Fruit fly (Drosophila melanogaster): ENCODE data around the gene Dhc36C.

The Dhc36C gene

dm6 chr2L:17480943-17481580 lies 20.1 kb upstream of the Dhc36C start, which contains the start of the genes fws and Lamtor3 (continued):
- TF ChIP-seq CG6854 (GFP tag; optimal IDR thresholded peaks at IDR 0.05), result peak; percentile 96
- peak; percentile 99 for TF ChIP-seq CG6276 (GFP tag; optimal IDR thresholded peaks at IDR 0.05)
- peak; percentile 99 for TF ChIP-seq CG11294 (GFP tag; IDR thresholded peaks at IDR 0.05)
- peak; percentile 94 for TF ChIP-seq CG9139 (GFP tag; optimal IDR thresholded peaks at IDR 0.05)
- peak; percentile 99 for TF ChIP-seq achi (GFP tag; optimal IDR thresholded peaks at IDR 0.05)
- TF ChIP-seq Ets21C (GFP tag; optimal IDR thresholded peaks at IDR 0.05), result peak; percentile 92
- TF ChIP-seq dsx (GFP tag; optimal IDR thresholded peaks at IDR 0.05; ENCODE audit: poor library complexity, severe bottlenecking), result peak; percentile 97
- TF ChIP-seq salr (GFP tag; optimal IDR thresholded peaks at IDR 0.05), result peak; percentile 94 to 98
- peak; percentile 98 for TF ChIP-seq Sox14 (GFP tag; optimal IDR thresholded peaks at IDR 0.05)
- peak; percentile 98 for TF ChIP-seq CG6792 (GFP tag; optimal IDR thresholded peaks at IDR 0.05)
- TF ChIP-seq CG10631 (GFP tag; optimal IDR thresholded peaks at IDR 0.05), result peak; percentile 100
- peak; percentile 99 for TF ChIP-seq dac (GFP tag; optimal IDR thresholded peaks at IDR 0.05)
- TF ChIP-seq net (GFP tag; optimal IDR thresholded peaks at IDR 0.05), result peak; percentile 98
- TF ChIP-seq CG15336 (GFP tag; IDR thresholded peaks at IDR 0.05), result peak; percentile 99
- peak; percentile 98 for TF ChIP-seq Met (GFP tag; optimal IDR thresholded peaks at IDR 0.05)
- peak; percentile 98 for TF ChIP-seq Sox102F (GFP tag; optimal IDR thresholded peaks at IDR 0.05)
- TF ChIP-seq Smox (GFP tag; optimal IDR thresholded peaks at IDR 0.05), result peak; percentile 96
- peak; percentile 99 for TF ChIP-seq esn (GFP tag; optimal IDR thresholded peaks at IDR 0.05)
- TF ChIP-seq spab (GFP tag; optimal IDR thresholded peaks at IDR 0.05), result peak; percentile 97
- peak; percentile 98 for TF ChIP-seq topi (GFP tag; optimal IDR thresholded peaks at IDR 0.05)
- peak; percentile 94 for TF ChIP-seq Blimp-1 (GFP tag; optimal IDR thresholded peaks at IDR 0.05)
- TF ChIP-seq CG11902 (GFP tag; optimal IDR thresholded peaks at IDR 0.05), result peak; percentile 98
- TF ChIP-seq lz (GFP tag; optimal IDR thresholded peaks at IDR 0.05), result peak; percentile 98
- TF ChIP-seq CG11762 (GFP tag; optimal IDR thresholded peaks at IDR 0.05; ENCODE audit: insufficient read depth), result peak; percentile 98

- TF ChIP-seq CG11902 (GFP tag; optimal IDR thresholded peaks at IDR 0.05), result peak; percentile 95
- TF ChIP-seq CG6276 (GFP tag; optimal IDR thresholded peaks at IDR 0.05), result peak; percentile 73
- TF ChIP-seq dac (GFP tag; optimal IDR thresholded peaks at IDR 0.05), result peak; percentile 93
- peak; percentile 70 for TF ChIP-seq fd59A (GFP tag; optimal IDR thresholded peaks at IDR 0.05)
- TF ChIP-seq pdm3 (GFP tag; optimal IDR thresholded peaks at IDR 0.05), result peak; percentile 96
- peak; percentile 90 for TF ChIP-seq Smox (GFP tag; optimal IDR thresholded peaks at IDR 0.05)
- TF ChIP-seq CG6808 (GFP tag; optimal IDR thresholded peaks at IDR 0.05), result peak; percentile 58
- peak; percentile 94 for TF ChIP-seq Hr38 (GFP tag; optimal IDR thresholded peaks at IDR 0.05)
- TF ChIP-seq fd85E (GFP tag; optimal IDR thresholded peaks at IDR 0.05), result peak; percentile 61
- TF ChIP-seq Gug (GFP tag; IDR thresholded peaks at IDR 0.05), result peak; percentile 91
- TF ChIP-seq fkh (GFP tag; optimal IDR thresholded peaks at IDR 0.05), result no peak
- peak; percentile 80 for TF ChIP-seq Ets96B (tag; optimal IDR thresholded peaks at IDR 0.05)
- peak; percentile 92 for TF ChIP-seq CG6163 (GFP tag; IDR thresholded peaks at IDR 0.05)
- peak; percentile 97 for TF ChIP-seq Hr39 (GFP tag; optimal IDR thresholded peaks at IDR 0.05)
- peak; percentile 82 for TF ChIP-seq CG8632 (GFP tag; optimal IDR thresholded peaks at IDR 0.05)
- TF ChIP-seq vri (GFP tag; optimal IDR thresholded peaks at IDR 0.05), result peak; percentile 89
- peak; percentile 96 for TF ChIP-seq cyc (GFP tag; optimal IDR thresholded peaks at IDR 0.05)
- peak; percentile 97 for TF ChIP-seq CG31627 (GFP tag; optimal IDR thresholded peaks at IDR 0.05)
- TF ChIP-seq CG4318 (GFP tag; optimal IDR thresholded peaks at IDR 0.05), result peak; percentile 89
- peak; percentile 91 for TF ChIP-seq Eip75B (GFP tag; optimal IDR thresholded peaks at IDR 0.05)
- no peak for TF ChIP-seq Eip93F (GFP tag; optimal IDR thresholded peaks at IDR 0.05)
- TF ChIP-seq CG8319 (GFP tag; optimal IDR thresholded peaks at IDR 0.05), result peak; percentile 91
- peak; percentile 86 for TF ChIP-seq CG1621 (tag; optimal IDR thresholded peaks at IDR 0.05)
- TF ChIP-seq Blimp-1 (GFP tag; optimal IDR thresholded peaks at IDR 0.05), result peak; percentile 37
- TF ChIP-seq topi (GFP tag; optimal IDR thresholded peaks at IDR 0.05), result peak; percentile 91
- TF ChIP-seq CG9139 (GFP tag; optimal IDR thresholded peaks at IDR 0.05), result no peak
- peak; percentile 89 for TF ChIP-seq Met (GFP tag; optimal IDR thresholded peaks at IDR 0.05)
- peak; percentile 53 for TF ChIP-seq CG6854 (GFP tag; optimal IDR thresholded peaks at IDR 0.05)
- TF ChIP-seq CG15336 (GFP tag; IDR thresholded peaks at IDR 0.05), result peak; percentile 85
- TF ChIP-seq Ets21C (GFP tag; optimal IDR thresholded peaks at IDR 0.05), result peak; percentile 93
- TF ChIP-seq spab (GFP tag; optimal IDR thresholded peaks at IDR 0.05), result peak; percentile 61
- peak; percentile 91 for TF ChIP-seq achi (GFP tag; optimal IDR thresholded peaks at IDR 0.05)
- TF ChIP-seq OdsH (GFP tag; optimal IDR thresholded peaks at IDR 0.05), result peak; percentile 95
- peak; percentile 95 for TF ChIP-seq CG10631 (GFP tag; optimal IDR thresholded peaks at IDR 0.05)
- peak; percentile 96 for TF ChIP-seq Eip78C (GFP tag)
- TF ChIP-seq svp (GFP tag), result peak; percentile 97
- TF ChIP-seq ss (GFP tag; optimal IDR thresholded peaks at IDR 0.05), result no peak
Measured at dm6 chr2L:17484174-17484573, 17.0 kb upstream of the Dhc36C start, which contains the start of the genes GCS2beta and CG5131. GCS2beta (minus strand) TSS chr2L:17484307. CG5131 (plus strand) TSS chr2L:17484501.

Data from whole organism, prepupa.